Fruit fly (Drosophila melanogaster): ENCODE measurements around the gene CG4229.
A peak's percentile ranks its signal among the peaks of the same experiment; 100 is the strongest.

Gene CG4229

dm6 chr3L:16556523-16556922 is at the start of gene CG4229:
CG4229 (plus strand) TSS chr3L:16556823.
- TF ChIP-seq C15 (GFP tag; IDR thresholded peaks at IDR 0.05) (no peak), HLH54F (GFP tag; optimal IDR thresholded peaks at IDR 0.05) (no peak), vnd (GFP tag; IDR thresholded peaks at IDR 0.05; ENCODE audit: partially characterized antibody) (no peak), CG11247 (GFP tag; IDR thresholded peaks at IDR 0.05) (no peak), prd (optimal IDR thresholded peaks at IDR 0.05) (no peak), prd (GFP tag; IDR thresholded peaks at IDR 0.05) (no peak), CG8388 (GFP tag; optimal IDR thresholded peaks at IDR 0.05) (no peak), wdn (GFP tag; IDR thresholded peaks at IDR 0.05) (no peak)

dm6 chr3L:16533932-16534331 is 22.7 kb upstream of the CG4229 start:
- TF ChIP-seq eyg (GFP tag; optimal IDR thresholded peaks at IDR 0.05) (peak; percentile 33), CG8281 (tag; optimal IDR thresholded peaks at IDR 0.05) (peak; percentile 58), scrt (GFP tag; optimal IDR thresholded peaks at IDR 0.05) (peak; percentile 70), unpg (GFP tag; optimal IDR thresholded peaks at IDR 0.05) (peak; percentile 86), CG10462 (GFP tag; optimal IDR thresholded peaks at IDR 0.05) (peak; percentile 67), chm (GFP tag; IDR thresholded peaks at IDR 0.05) (no peak; the same call in 1 of the 2 replicates), vvl (GFP tag; IDR thresholded peaks at IDR 0.05) (peak; percentile 57; the same call in 1 of the 2 replicates), pros (GFP tag; optimal IDR thresholded peaks at IDR 0.05) (no peak), cwo (GFP tag; optimal IDR thresholded peaks at IDR 0.05) (peak; percentile 85), fd102C (GFP tag; optimal IDR thresholded peaks at IDR 0.05) (no peak), TFAM (GFP tag; optimal IDR thresholded peaks at IDR 0.05) (no peak), CG1792 (GFP tag; optimal IDR thresholded peaks at IDR 0.05) (peak; percentile 12), CG4360 (GFP tag; IDR thresholded peaks at IDR 0.05) (no peak), abd-A (tag; optimal IDR thresholded peaks at IDR 0.05) (peak; percentile 37), CG8388 (GFP tag; optimal IDR thresholded peaks at IDR 0.05) (peak; percentile 80), HmgZ (tag; optimal IDR thresholded peaks at IDR 0.05) (peak; percentile 57), Drgx (GFP tag; IDR thresholded peaks at IDR 0.05) (no peak), twi (tag; optimal IDR thresholded peaks at IDR 0.05) (peak; percentile 81), CrebB (tag; optimal IDR thresholded peaks at IDR 0.05) (peak; percentile 29), CG17802 (tag; optimal IDR thresholded peaks at IDR 0.05) (peak; percentile 53), Dref (GFP tag; IDR thresholded peaks at IDR 0.05) (no peak), sisA (GFP tag; IDR thresholded peaks at IDR 0.05) (peak; percentile 70), CG13775 (GFP tag; optimal IDR thresholded peaks at IDR 0.05) (peak; percentile 79), CG12071 (GFP tag; optimal IDR thresholded peaks at IDR 0.05) (peak; percentile 35), CG11696 (GFP tag; IDR thresholded peaks at IDR 0.05) (no peak), btn (GFP tag; optimal IDR thresholded peaks at IDR 0.05) (peak; percentile 10), pb (GFP tag; optimal IDR thresholded peaks at IDR 0.05) (peak; percentile 26), Meics (GFP tag; optimal IDR thresholded peaks at IDR 0.05) (peak; percentile 85), CG15601 (tag; optimal IDR thresholded peaks at IDR 0.05) (peak; percentile 69), CG4617 (GFP tag; optimal IDR thresholded peaks at IDR 0.05; ENCODE audit: borderline replicate concordance) (peak; percentile 37), Fer3 (tag; optimal IDR thresholded peaks at IDR 0.05) (peak; percentile 82), crol (GFP tag; IDR thresholded peaks at IDR 0.05) (no peak), Lpt (GFP tag; optimal IDR thresholded peaks at IDR 0.05) (no peak), Ravus (GFP tag; IDR thresholded peaks at IDR 0.05) (peak; percentile 23), ems (GFP tag; optimal IDR thresholded peaks at IDR 0.05) (peak; percentile 49), ase (GFP tag; IDR thresholded peaks at IDR 0.05) (0 out of 3 replicates have a peak, but pooled peaks have one; percentile 40), hb (GFP tag; IDR thresholded peaks at IDR 0.05; ENCODE audit: partially characterized antibody) (no peak), chif (GFP tag; optimal IDR thresholded peaks at IDR 0.05) (peak; percentile 78), CG30020 (tag; optimal IDR thresholded peaks at IDR 0.05) (no peak), CG17361 (GFP tag; IDR thresholded peaks at IDR 0.05) (peak; percentile 91), CG31441 (GFP tag; IDR thresholded peaks at IDR 0.05) (peak; percentile 88), Hmr (GFP tag; optimal IDR thresholded peaks at IDR 0.05) (peak; percentile 83), CG17328 (GFP tag; IDR thresholded peaks at IDR 0.05) (no peak; the same call in 1 of the 2 replicates)
